Fruit fly (Drosophila melanogaster) whole organism, embryonic: ENCODE data around the gene Spase25.
A peak's percentile ranks its signal among the peaks of the same experiment; 100 is the strongest.

Experiments
- ATbp ChIP-seq: fragments of 200-800 bp; sonication (Bioruptor generic); optimal IDR thresholded peaks from 2 replicates; lab custom pipeline; 2017; ENCODE audit warnings: missing biosample characterization, mild to moderate bottlenecking, missing genetic modification characterization, missing genetic modification reagents
- Bgb ChIP-seq: fragments of 200-800 bp; sonication (Bioruptor generic); IDR thresholded peaks from 2 replicates; pipeline ENCODE4 v1.3.6; 2022; ENCODE audit warnings: missing biosample characterization, missing genetic modification characterization; ENCODE audit not compliant: partially characterized antibody
- BtbVII ChIP-seq: fragments of 200-800 bp; sonication (Bioruptor generic); optimal IDR thresholded peaks from 3 replicates; lab custom pipeline; 2017; ENCODE audit warnings: missing biosample characterization, mild to moderate bottlenecking, missing genetic modification characterization
- Bteb2 ChIP-seq: fragments of 200-800 bp; sonication (Bioruptor generic); optimal IDR thresholded peaks from 2 replicates; lab custom pipeline; 2016; ENCODE audit warnings: missing biosample characterization, missing genetic modification characterization
- CG10462 ChIP-seq: fragments of 200-800 bp; sonication (Bioruptor generic); optimal IDR thresholded peaks from 2 replicates; lab custom pipeline; 2016; ENCODE audit warnings: missing biosample characterization, missing genetic modification characterization
- CG11560 ChIP-seq: fragments of 200-800 bp; sonication (Bioruptor generic); IDR thresholded peaks from 3 replicates; pipeline ENCODE4 v1.3.6; 2022; ENCODE audit warnings: missing biosample characterization, missing genetic modification characterization
- CG11696 ChIP-seq: fragments of 200-800 bp; sonication (Bioruptor generic); IDR thresholded peaks from 2 replicates; pipeline ENCODE4 v1.3.6; 2022; ENCODE audit warnings: missing biosample characterization, missing genetic modification characterization
- CG12071 ChIP-seq: fragments of 200-800 bp; sonication (Bioruptor generic); optimal IDR thresholded peaks from 3 replicates; lab custom pipeline; 2018; ENCODE audit warnings: missing biosample characterization, mild to moderate bottlenecking, missing genetic modification characterization
- CG12104 ChIP-seq: fragments of 200-800 bp; sonication (Bioruptor generic); optimal IDR thresholded peaks from 3 replicates; lab custom pipeline; 2016; ENCODE audit warnings: missing biosample characterization, missing genetic modification characterization
- CG15601 ChIP-seq: fragments of 200-800 bp; sonication (Bioruptor generic); optimal IDR thresholded peaks from 3 replicates; lab custom pipeline; 2019; ENCODE audit warnings: missing biosample characterization, mild to moderate bottlenecking, missing genetic modification characterization, moderate library complexity
- CG1602 ChIP-seq: fragments of 200-800 bp; sonication (Bioruptor generic); optimal IDR thresholded peaks from 3 replicates; lab custom pipeline; 2016; ENCODE audit warnings: missing biosample characterization, missing genetic modification characterization
- CG17568 ChIP-seq: fragments of 200-800 bp; sonication (Bioruptor generic); optimal IDR thresholded peaks from 2 replicates; lab custom pipeline; 2018; ENCODE audit warnings: missing biosample characterization, mild to moderate bottlenecking, missing genetic modification characterization, moderate library complexity
- CG17829 ChIP-seq: fragments of 200-800 bp; optimal IDR thresholded peaks from 2 replicates; lab custom pipeline; 2019; ENCODE audit warnings: missing biosample characterization, mild to moderate bottlenecking, missing genetic modification characterization, moderate library complexity
- CG1832 ChIP-seq: fragments of 200-800 bp; sonication (Bioruptor generic); optimal IDR thresholded peaks from 2 replicates; lab custom pipeline; 2017; ENCODE audit warnings: missing biosample characterization, mild to moderate bottlenecking, missing genetic modification characterization, inconsistent platforms
- CG2889 ChIP-seq: fragments of 200-800 bp; sonication (Bioruptor generic); IDR thresholded peaks from 3 replicates; pipeline ENCODE4 v1.3.6; 2022; ENCODE audit warnings: missing biosample characterization, missing genetic modification characterization
- CG43689 ChIP-seq: fragments of 200-800 bp; sonication (Bioruptor generic); IDR thresholded peaks from 2 replicates; pipeline ENCODE4 v1.3.6; 2022; ENCODE audit warnings: missing biosample characterization, missing genetic modification characterization
- CG4820 ChIP-seq: fragments of 200-800 bp; sonication (Bioruptor generic); optimal IDR thresholded peaks from 3 replicates; lab custom pipeline; 2016; ENCODE audit warnings: missing biosample characterization, missing genetic modification characterization
- CG6272 ChIP-seq: fragments of 200-800 bp; sonication (Bioruptor generic); IDR thresholded peaks from 2 replicates; pipeline ENCODE4 v1.3.6; 2022; ENCODE audit warnings: missing biosample characterization, missing genetic modification characterization
- CG6854 ChIP-seq: fragments of 200-800 bp; sonication (Bioruptor generic); optimal IDR thresholded peaks from 3 replicates; lab custom pipeline; 2017; ENCODE audit warnings: missing biosample characterization, mild to moderate bottlenecking, missing genetic modification characterization
- CG8089 ChIP-seq: fragments of 200-800 bp; sonication (Bioruptor generic); optimal IDR thresholded peaks from 3 replicates; lab custom pipeline; 2016; ENCODE audit warnings: missing biosample characterization, missing genetic modification characterization
- CG9817 ChIP-seq: fragments of 200-800 bp; sonication (Bioruptor generic); optimal IDR thresholded peaks from 2 replicates; lab custom pipeline; 2018; ENCODE audit warnings: missing biosample characterization, mild to moderate bottlenecking, missing genetic modification characterization, moderate library complexity
- CrebB ChIP-seq: fragments of 200-800 bp; sonication (Bioruptor generic); optimal IDR thresholded peaks from 3 replicates; lab custom pipeline; 2018; ENCODE audit warnings: missing biosample characterization, mild to moderate bottlenecking, missing genetic modification characterization
- Dip2 ChIP-seq: fragments of 200-800 bp; sonication (Bioruptor generic); IDR thresholded peaks from 2 replicates; pipeline ENCODE4 v1.3.6; 2022; ENCODE audit warnings: missing biosample characterization, missing genetic modification characterization
- Dip3 ChIP-seq: fragments of 200-800 bp; sonication (Bioruptor generic); optimal IDR thresholded peaks from 3 replicates; lab custom pipeline; 2016; ENCODE audit warnings: missing biosample characterization, missing genetic modification characterization
- Drgx ChIP-seq: fragments of 200-800 bp; sonication (Bioruptor generic); IDR thresholded peaks from 2 replicates; pipeline ENCODE4 v1.3.6; 2022; ENCODE audit warnings: missing biosample characterization, missing genetic modification characterization
- H15 ChIP-seq: fragments of 200-800 bp; sonication (Bioruptor generic); IDR thresholded peaks from 3 replicates; pipeline ENCODE4 v1.3.6; 2022; ENCODE audit warnings: missing biosample characterization, missing genetic modification characterization
- H2.0 ChIP-seq: fragments of 200-800 bp; sonication (Bioruptor generic); IDR thresholded peaks from 2 replicates; pipeline ENCODE4 v1.3.6; 2022; ENCODE audit warnings: missing biosample characterization, missing genetic modification characterization
- Hr51 ChIP-seq, 2 experiments: fragments of 200-800 bp; sonication (Bioruptor generic); optimal IDR thresholded peaks; 2 replicates in 1 of 2; 3 replicates in 1 of 2; lab custom pipeline; 2016 to 2018; ENCODE audit warnings: missing biosample characterization in 2 of 2, missing genetic modification characterization in 2 of 2, mild to moderate bottlenecking in 1 of 2, moderate library complexity in 1 of 2
- Hsf ChIP-seq: fragments of 200-800 bp; sonication (Bioruptor generic); optimal IDR thresholded peaks from 3 replicates; lab custom pipeline; 2016; ENCODE audit warnings: missing biosample characterization, missing genetic modification characterization
- Lhr ChIP-seq: fragments of 200-800 bp; sonication (Bioruptor generic); optimal IDR thresholded peaks from 3 replicates; lab custom pipeline; 2017; ENCODE audit warnings: mild to moderate bottlenecking, missing biosample characterization, missing genetic modification reagents, missing genetic modification characterization
- Opbp ChIP-seq: fragments of 200-800 bp; sonication (Bioruptor generic); IDR thresholded peaks from 3 replicates; pipeline ENCODE4 v1.3.6; 2022; ENCODE audit warnings: missing biosample characterization, missing genetic modification characterization; ENCODE audit not compliant: partially characterized antibody
- Usf ChIP-seq: fragments of 200-800 bp; sonication (Bioruptor generic); optimal IDR thresholded peaks from 2 replicates; lab custom pipeline; 2017; ENCODE audit warnings: missing genotype, missing biosample characterization, missing genetic modification characterization
- aop ChIP-seq: fragments of 200-800 bp; sonication (Bioruptor generic); IDR thresholded peaks from 2 replicates; pipeline ENCODE4 v1.3.6; 2022; ENCODE audit warnings: missing biosample characterization, missing genetic modification characterization
- ase ChIP-seq: fragments of 200-800 bp; sonication (Bioruptor generic); IDR thresholded peaks from 3 replicates; pipeline ENCODE4 v1.3.6; 2022; ENCODE audit warnings: missing biosample characterization, missing genetic modification characterization
- ato ChIP-seq: fragments of 200-800 bp; sonication (Bioruptor generic); IDR thresholded peaks from 2 replicates; pipeline ENCODE4 v1.3.6; 2022; ENCODE audit warnings: missing biosample characterization, missing genetic modification characterization; ENCODE audit not compliant: partially characterized antibody
- fd3F ChIP-seq: fragments of 200-800 bp; sonication (Bioruptor generic); optimal IDR thresholded peaks from 2 replicates; lab custom pipeline; 2018; ENCODE audit warnings: missing biosample characterization, mild to moderate bottlenecking, missing genetic modification characterization, moderate library complexity
- fd96Cb ChIP-seq: fragments of 200-800 bp; sonication (Bioruptor generic); optimal IDR thresholded peaks from 2 replicates; lab custom pipeline; 2018; ENCODE audit warnings: missing biosample characterization, mild to moderate bottlenecking, missing genetic modification characterization, moderate library complexity
- ken ChIP-seq: fragments of 200-800 bp; sonication (Bioruptor generic); IDR thresholded peaks from 3 replicates; pipeline ENCODE4 v1.3.6; 2022; ENCODE audit warnings: missing biosample characterization, missing genetic modification characterization
- nerfin-1 ChIP-seq: fragments of 200-800 bp; sonication (Bioruptor generic); optimal IDR thresholded peaks from 3 replicates; lab custom pipeline; 2019; ENCODE audit warnings: missing biosample characterization, mild to moderate bottlenecking, missing genetic modification characterization, moderate library complexity
- nmo ChIP-seq: fragments of 200-800 bp; sonication (Bioruptor generic); optimal IDR thresholded peaks from 2 replicates; lab custom pipeline; 2018; ENCODE audit warnings: missing biosample characterization, mild to moderate bottlenecking, missing genetic modification characterization, moderate library complexity
- nom ChIP-seq: fragments of 200-800 bp; sonication (Bioruptor generic); optimal IDR thresholded peaks from 2 replicates; lab custom pipeline; 2017; ENCODE audit warnings: missing biosample characterization, missing genetic modification characterization, mild to moderate bottlenecking, moderate library complexity, missing genetic modification reagents
- onecut ChIP-seq: fragments of 200-800 bp; sonication (Bioruptor generic); IDR thresholded peaks from 2 replicates; pipeline ENCODE4 v1.3.6; 2022; ENCODE audit warnings: missing biosample characterization, missing genetic modification characterization
- pan ChIP-seq, 4 experiments: fragments of >200 bp in 3 of 4; fragments of 200-800 bp in 1 of 4; sonication (Bioruptor generic) in 1 of 4; optimal IDR thresholded peaks in 3 of 4; IDR thresholded peaks in 1 of 4; 2 replicates each; pipeline versions ENCODE4 v1.3.6 to Lab custom; 2017 to 2022; ENCODE audit warnings: missing biosample characterization in 2 of 4, missing genetic modification characterization in 2 of 4, mixed read lengths in 1 of 4
- pho ChIP-seq: fragments of 200-800 bp; sonication (Bioruptor generic); optimal IDR thresholded peaks from 2 replicates; lab custom pipeline; 2016; ENCODE audit warnings: missing biosample characterization, missing genetic modification characterization
- sc ChIP-seq, 3 experiments: fragments of >200 bp in 2 of 3; fragments of 200-800 bp in 1 of 3; sonication (Bioruptor generic) in 1 of 3; optimal IDR thresholded peaks; 2 replicates in 2 of 3; 3 replicates in 1 of 3; lab custom pipeline; 2017; ENCODE audit warnings: mild to moderate bottlenecking in 1 of 3, missing biosample characterization in 1 of 3, missing genetic modification characterization in 1 of 3, missing genetic modification reagents in 1 of 3
- tgo ChIP-seq: fragments of 200-800 bp; sonication (Bioruptor generic); IDR thresholded peaks from 3 replicates; pipeline ENCODE4 v1.3.6; 2022; ENCODE audit warnings: missing biosample characterization, missing genetic modification characterization
- usp ChIP-seq: fragments of >200 bp; optimal IDR thresholded peaks from 2 replicates; lab custom pipeline; 2017; ENCODE audit warnings: missing biosample characterization, missing genetic modification characterization
- zen ChIP-seq: fragments of 200-800 bp; sonication (Bioruptor generic); optimal IDR thresholded peaks from 3 replicates; lab custom pipeline; 2018; ENCODE audit warnings: missing biosample characterization, mild to moderate bottlenecking, missing genetic modification characterization, moderate library complexity
- zf30C ChIP-seq: fragments of 200-800 bp; sonication (Bioruptor generic); optimal IDR thresholded peaks from 3 replicates; lab custom pipeline; 2018; ENCODE audit warnings: missing biosample characterization, mild to moderate bottlenecking, missing genetic modification characterization

The Spase25 gene

DNA sequence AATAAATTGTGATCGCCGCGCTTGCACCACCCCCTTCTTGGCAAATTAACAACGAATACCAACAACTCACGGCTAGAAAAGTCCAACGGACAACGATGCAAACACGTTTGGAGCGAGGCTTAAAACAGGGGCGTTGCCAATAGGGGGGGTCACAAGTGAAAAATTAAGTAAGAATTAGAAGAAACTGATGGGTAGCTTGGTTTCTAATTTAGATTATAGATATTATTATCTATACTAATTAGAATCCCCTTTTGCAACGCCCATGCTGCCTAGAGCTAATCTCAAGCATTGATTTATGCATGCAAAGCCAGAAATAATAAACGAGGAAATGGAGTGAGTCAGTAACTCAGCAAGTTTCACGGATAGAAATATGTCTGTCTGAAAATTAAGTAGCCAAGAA is 33.4 kb downstream of the Spase25 start (continued):
- TF ChIP-seq fd96Cb (tag; lab: Kevin White, UChicago) (peak; percentile 68), CG17568 (peak; percentile 46), onecut (GFP tag; lab: Robert Waterston, UW) (peak; percentile 70), Bgb (GFP tag; lab: Robert Waterston, UW) (no peak), usp (no peak), CG1602 (GFP tag; lab: Kevin White, UChicago) (peak; percentile 29), CG4820 (peak; percentile 48), ken (GFP tag; lab: Robert Waterston, UW) (peak; percentile 63; the same call in 2 of the 3 replicates), Dip3 (GFP tag; lab: Kevin White, UChicago) (peak; percentile 40), zen (tag; lab: Kevin White, UChicago) (peak; percentile 0), fd3F (GFP tag; lab: Kevin White, UChicago) (peak; percentile 77), CG43689 (GFP tag; lab: Robert Waterston, UW) (peak; percentile 81), H2.0 (GFP tag; lab: Robert Waterston, UW) (peak; percentile 78), CG6272 (GFP tag; lab: Robert Waterston, UW) (peak; percentile 75), pan (optimal IDR thresholded peaks at IDR 0.05; lab: Kevin White, UChicago) (no peak), pan (GFP tag; optimal IDR thresholded peaks at IDR 0.05 in 1 of 2, IDR thresholded peaks at IDR 0.05 in 1 of 2) (peak in 1 of 2 experiments; percentile 91), CG17829 (tag; lab: Kevin White, UChicago) (peak; percentile 61), Opbp (GFP tag; lab: Robert Waterston, UW) (no peak), Hr51 (GFP tag; optimal IDR thresholded peaks at IDR 0.05; lab: Kevin White, UChicago) (peak; percentile 6 to 76), Bteb2 (peak; percentile 15), Usf (GFP tag; lab: Kevin White, UChicago) (peak; percentile 28), BtbVII (GFP tag; lab: Kevin White, UChicago) (peak; percentile 66), CG6854 (GFP tag; lab: Kevin White, UChicago) (peak; percentile 59), CG12104 (GFP tag; lab: Kevin White, UChicago) (peak; percentile 42), CG11560 (peak; percentile 67; the same call in 1 of the 3 replicates), Dip2 (GFP tag; lab: Robert Waterston, UW) (no peak), sc (optimal IDR thresholded peaks at IDR 0.05; lab: Kevin White, UChicago) (no peak), sc (GFP tag; optimal IDR thresholded peaks at IDR 0.05; lab: Kevin White, UChicago) (peak; percentile 7), CrebB (tag; lab: Kevin White, UChicago) (peak; percentile 9), Lhr (GFP tag; lab: Kevin White, UChicago) (no peak), zf30C (GFP tag; lab: Kevin White, UChicago) (no peak), CG9817 (tag; lab: Kevin White, UChicago) (peak; percentile 76), CG8089 (GFP tag; lab: Kevin White, UChicago) (no peak), Hsf (GFP tag; lab: Kevin White, UChicago) (peak; percentile 55), tgo (GFP tag; lab: Robert Waterston, UW) (peak; percentile 85), CG12071 (GFP tag; lab: Kevin White, UChicago) (peak; percentile 52), ase (peak; percentile 66; the same call in 1 of the 3 replicates), CG1832 (no peak), CG2889 (GFP tag; lab: Robert Waterston, UW) (peak; percentile 83; the same call in 2 of the 3 replicates), nom (GFP tag; lab: Kevin White, UChicago) (no peak), ato (GFP tag; lab: Robert Waterston, UW) (no peak), nerfin-1 (peak; percentile 19), nmo (peak; percentile 68), H15 (GFP tag; lab: Robert Waterston, UW) (peak; percentile 73), ATbp (peak; percentile 64), Drgx (peak; percentile 95), CG10462 (GFP tag; lab: Kevin White, UChicago) (peak; percentile 17), CG15601 (tag; lab: Kevin White, UChicago) (peak; percentile 24), CG11696 (GFP tag; lab: Robert Waterston, UW) (peak; percentile 93), pho (peak; percentile 34), aop (peak; percentile 69; the same call in 1 of the 2 replicates)
